Worm (Caenorhabditis elegans): Measurements from ENCODE around the gene him-3.

DNA sequence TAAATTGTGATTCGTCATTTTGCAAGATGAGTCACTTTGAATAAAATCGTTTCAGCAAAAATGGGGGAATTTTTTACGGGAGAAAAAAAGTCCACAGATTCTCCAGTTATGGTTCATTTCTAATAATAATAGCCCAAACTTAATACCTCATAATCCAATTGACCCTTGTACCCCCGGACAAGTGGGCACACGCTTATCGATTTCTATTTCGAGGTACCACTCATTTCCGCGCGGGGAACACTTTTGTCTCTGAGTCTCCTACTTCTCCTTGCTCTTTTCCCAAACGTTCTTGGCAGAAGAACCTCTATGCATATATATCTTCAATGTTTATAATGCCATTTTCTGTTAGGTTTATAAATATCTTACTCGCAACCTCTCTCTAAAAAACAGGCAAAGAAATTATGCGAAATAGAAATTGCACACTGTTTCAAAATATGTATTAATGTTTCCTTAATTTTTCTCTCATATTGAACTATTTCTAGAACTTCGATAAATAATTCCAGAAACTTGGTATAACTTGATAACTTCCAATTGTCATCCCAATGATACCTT, 39.9 kb downstream of the him-3 start, which contains the start of gene gldi-4:
- TF ChIP-seq nhr-77 (tag; optimal IDR thresholded peaks at IDR 0.05), result no peak
- TF ChIP-seq blmp-1 (tag; optimal IDR thresholded peaks at IDR 0.05; ENCODE audit: insufficient read depth), result no peak
- no peak for TF ChIP-seq elt-1 (tag; optimal IDR thresholded peaks at IDR 0.05)
- TF ChIP-seq lin-39 (tag; optimal IDR thresholded peaks at IDR 0.05), result no peak
- no peak for TF ChIP-seq R02D3.7 (tag; optimal IDR thresholded peaks at IDR 0.05)
- no peak for TF ChIP-seq unc-55 (GFP tag; optimal IDR thresholded peaks at IDR 0.05)
- TF ChIP-seq nhr-237 (tag; optimal IDR thresholded peaks at IDR 0.05), result no peak
- no peak for TF ChIP-seq ceh-82 (tag; optimal IDR thresholded peaks at IDR 0.05)
- TF ChIP-seq elt-3 (tag; optimal IDR thresholded peaks at IDR 0.05), result no peak
- no peak for TF ChIP-seq nhr-11 (tag; optimal IDR thresholded peaks at IDR 0.05)
- TF ChIP-seq unc-62 (GFP tag; optimal IDR thresholded peaks at IDR 0.05), result no peak
- no peak for TF ChIP-seq sma-9 (GFP tag; optimal IDR thresholded peaks at IDR 0.05)
- TF ChIP-seq sma-9 (tag; optimal IDR thresholded peaks at IDR 0.05), result no peak
- no peak for TF ChIP-seq ztf-4 (tag; optimal IDR thresholded peaks at IDR 0.05)
- TF ChIP-seq lin-13 (GFP tag; optimal IDR thresholded peaks at IDR 0.05), result no peak

Data from whole organism, L2 larva.